Fruit fly (Drosophila melanogaster) whole organism, adult: ENCODE measurements around the gene CG13008.

Source experiments
- CG11617 ChIP-seq: fragments of 200-800 bp; sonication (Bioruptor generic); optimal IDR thresholded peaks from 2 replicates; lab custom pipeline; 2017; ENCODE audit warnings: mild to moderate bottlenecking, missing biosample characterization, missing genetic modification reagents, missing genetic modification characterization
- CG12768 ChIP-seq: fragments of 200-800 bp; sonication (Bioruptor generic); optimal IDR thresholded peaks from 2 replicates; lab custom pipeline; 2017; ENCODE audit warnings: missing biosample characterization, missing genetic modification characterization, mild to moderate bottlenecking, moderate library complexity, missing genetic modification reagents
- CG14711 ChIP-seq: fragments of 200-800 bp; sonication (Bioruptor generic); optimal IDR thresholded peaks from 2 replicates; lab custom pipeline; 2018; ENCODE audit warnings: missing biosample characterization, mild to moderate bottlenecking, missing genetic modification characterization, moderate library complexity
- CG1620 ChIP-seq: fragments of 200-800 bp; sonication (Bioruptor generic); optimal IDR thresholded peaks from 2 replicates; lab custom pipeline; 2016; ENCODE audit warnings: missing biosample characterization, missing genetic modification characterization
- CG33017 ChIP-seq: fragments of 200-800 bp; sonication (Bioruptor generic); optimal IDR thresholded peaks from 2 replicates; lab custom pipeline; 2018; ENCODE audit warnings: missing biosample characterization, mild to moderate bottlenecking, missing genetic modification characterization, moderate library complexity
- CG5204 ChIP-seq: fragments of 200-800 bp; sonication (Bioruptor generic); optimal IDR thresholded peaks from 2 replicates; lab custom pipeline; 2016; ENCODE audit warnings: missing biosample characterization, missing genetic modification characterization
- CG7045 ChIP-seq: fragments of 200-800 bp; sonication (Bioruptor generic); optimal IDR thresholded peaks from 2 replicates; lab custom pipeline; 2017; ENCODE audit warnings: missing biosample characterization, mild to moderate bottlenecking, missing genetic modification characterization
- CG7101 ChIP-seq: fragments of 200-800 bp; sonication (Bioruptor generic); optimal IDR thresholded peaks from 2 replicates; lab custom pipeline; 2018; ENCODE audit warnings: missing biosample characterization, mild to moderate bottlenecking, missing genetic modification characterization, moderate library complexity
- Clk ChIP-seq: fragments of 200-800 bp; sonication (Bioruptor generic); optimal IDR thresholded peaks from 2 replicates; lab custom pipeline; 2017; ENCODE audit warnings: missing biosample characterization, missing genetic modification characterization
- Crg-1 ChIP-seq: fragments of 200-800 bp; sonication (Bioruptor generic); optimal IDR thresholded peaks from 2 replicates; lab custom pipeline; 2016; ENCODE audit warnings: missing biosample characterization, missing genetic modification characterization
- Hr96 ChIP-seq: fragments of 200-800 bp; sonication (Bioruptor generic); optimal IDR thresholded peaks from 2 replicates; lab custom pipeline; 2016; ENCODE audit warnings: missing biosample characterization, missing genetic modification characterization
- Mnt ChIP-seq: fragments of 200-800 bp; sonication (Bioruptor generic); optimal IDR thresholded peaks from 2 replicates; lab custom pipeline; 2016; ENCODE audit warnings: missing biosample characterization, mild to moderate bottlenecking, missing genetic modification characterization
- bab1 ChIP-seq: fragments of 200-800 bp; sonication (Bioruptor generic); optimal IDR thresholded peaks from 3 replicates; lab custom pipeline; 2019; ENCODE audit warnings: missing biosample characterization, mild to moderate bottlenecking, missing genetic modification characterization, moderate library complexity
- cic ChIP-seq: fragments of 200-800 bp; sonication (Bioruptor generic); optimal IDR thresholded peaks from 2 replicates; lab custom pipeline; 2017; ENCODE audit warnings: missing biosample characterization, mild to moderate bottlenecking, missing genetic modification characterization, moderate library complexity
- cnc ChIP-seq, 2 experiments: fragments of >200 bp; optimal IDR thresholded peaks; 2 replicates each; lab custom pipeline; 2017
- kay ChIP-seq: fragments of 200-800 bp; sonication (Bioruptor generic); peaks from one replicate; lab custom pipeline; 2016; ENCODE audit warnings: missing biosample characterization, missing genetic modification characterization, borderline replicate concordance
- ovo ChIP-seq: fragments of 200-800 bp; sonication (Bioruptor generic); optimal IDR thresholded peaks from 2 replicates; lab custom pipeline; 2016; ENCODE audit warnings: missing biosample characterization, missing genetic modification characterization
- pad ChIP-seq: fragments of 200-800 bp; sonication (Bioruptor generic); optimal IDR thresholded peaks from 3 replicates; lab custom pipeline; 2017; ENCODE audit warnings: missing biosample characterization, missing genetic modification characterization, mild to moderate bottlenecking, moderate library complexity, missing genetic modification reagents
- tj ChIP-seq: fragments of 200-800 bp; sonication (Bioruptor generic); optimal IDR thresholded peaks from 3 replicates; lab custom pipeline; 2017; ENCODE audit warnings: missing biosample characterization, mild to moderate bottlenecking, missing genetic modification characterization, moderate library complexity
- toe ChIP-seq: fragments of 200-800 bp; sonication (Bioruptor generic); optimal IDR thresholded peaks from 2 replicates; lab custom pipeline; 2016; ENCODE audit warnings: missing biosample characterization, missing genetic modification characterization

Gene CG13008

dm6 chrX:16751579-16752156 is 40.6 kb downstream of the CG13008 start, which contains the start of gene goe:
goe (minus strand) TSS chrX:16751910.
- TF ChIP-seq CG14711 (tag; lab: Kevin White, UChicago) (peak; percentile 78), Hr96 (GFP tag; lab: Kevin White, UChicago) (peak; percentile 92), cic (GFP tag; lab: Kevin White, UChicago) (peak; percentile 22), ovo (GFP tag; lab: Kevin White, UChicago) (peak; percentile 94), CG1620 (GFP tag; lab: Kevin White, UChicago) (peak; percentile 90), CG12768 (no peak), Crg-1 (GFP tag; lab: Kevin White, UChicago) (peak; percentile 70), Clk (no peak), pad (GFP tag; lab: Kevin White, UChicago) (peak; percentile 56), bab1 (GFP tag; lab: Kevin White, UChicago) (peak; percentile 84), toe (GFP tag; lab: Kevin White, UChicago) (peak; percentile 67), tj (GFP tag; lab: Kevin White, UChicago) (peak; percentile 46), CG5204 (GFP tag; lab: Kevin White, UChicago) (peak; percentile 72), CG7101 (tag; lab: Kevin White, UChicago) (peak; percentile 87), CG11617 (GFP tag; lab: Kevin White, UChicago) (peak; percentile 75), Mnt (GFP tag; lab: Kevin White, UChicago) (peak; percentile 74), CG33017 (tag; lab: Kevin White, UChicago) (peak; percentile 7), cnc (optimal IDR thresholded peaks at IDR 0.05; lab: Kevin White, UChicago) (no peak), kay (GFP tag; lab: Kevin White, UChicago) (peak; percentile 66), CG7045 (no peak)

dm6 chrX:16753066-16753465 is 42.0 kb downstream of the CG13008 start:
- TF ChIP-seq cnc (optimal IDR thresholded peaks at IDR 0.05; lab: Kevin White, UChicago) (no peak), CG11617 (GFP tag; lab: Kevin White, UChicago) (no peak), CG33017 (tag; lab: Kevin White, UChicago) (no peak), kay (GFP tag; lab: Kevin White, UChicago) (no peak), CG14711 (tag; lab: Kevin White, UChicago) (no peak), ovo (GFP tag; lab: Kevin White, UChicago) (no peak), cic (GFP tag; lab: Kevin White, UChicago) (no peak), Mnt (GFP tag; lab: Kevin White, UChicago) (no peak), CG5204 (GFP tag; lab: Kevin White, UChicago) (no peak), CG7045 (no peak), toe (GFP tag; lab: Kevin White, UChicago) (no peak), Clk (no peak)

dm6 chrX:16757645-16758044 is 46.5 kb downstream of the CG13008 start:
- TF ChIP-seq Hr96 (GFP tag; lab: Kevin White, UChicago), result no peak

dm6 chrX:16760542-16760941 is 49.4 kb downstream of the CG13008 start:
- TF ChIP-seq cic (GFP tag; lab: Kevin White, UChicago) (no peak), Crg-1 (GFP tag; lab: Kevin White, UChicago) (no peak), Mnt (GFP tag; lab: Kevin White, UChicago) (no peak), Hr96 (GFP tag; lab: Kevin White, UChicago) (no peak), CG5204 (GFP tag; lab: Kevin White, UChicago) (no peak), bab1 (GFP tag; lab: Kevin White, UChicago) (no peak), CG12768 (no peak), CG33017 (tag; lab: Kevin White, UChicago) (no peak), ovo (GFP tag; lab: Kevin White, UChicago) (no peak), CG1620 (GFP tag; lab: Kevin White, UChicago) (no peak), CG14711 (tag; lab: Kevin White, UChicago) (no peak), CG11617 (GFP tag; lab: Kevin White, UChicago) (no peak), Clk (no peak), kay (GFP tag; lab: Kevin White, UChicago) (no peak), cnc (optimal IDR thresholded peaks at IDR 0.05; lab: Kevin White, UChicago) (no peak)

- TF ChIP-seq CG7101 (tag; lab: Kevin White, UChicago) (no peak), Mnt (GFP tag; lab: Kevin White, UChicago) (no peak), CG14711 (tag; lab: Kevin White, UChicago) (no peak), CG12768 (no peak), cnc (optimal IDR thresholded peaks at IDR 0.05; lab: Kevin White, UChicago) (no peak), Hr96 (GFP tag; lab: Kevin White, UChicago) (no peak), CG33017 (tag; lab: Kevin White, UChicago) (no peak), Clk (no peak), toe (GFP tag; lab: Kevin White, UChicago) (no peak)
These were observed 50.4 kb downstream of the CG13008 start for dm6 chrX:16761531-16761930.
